Worm (Caenorhabditis elegans): Measurements from ENCODE around the gene cdc-25.2.

DNA sequence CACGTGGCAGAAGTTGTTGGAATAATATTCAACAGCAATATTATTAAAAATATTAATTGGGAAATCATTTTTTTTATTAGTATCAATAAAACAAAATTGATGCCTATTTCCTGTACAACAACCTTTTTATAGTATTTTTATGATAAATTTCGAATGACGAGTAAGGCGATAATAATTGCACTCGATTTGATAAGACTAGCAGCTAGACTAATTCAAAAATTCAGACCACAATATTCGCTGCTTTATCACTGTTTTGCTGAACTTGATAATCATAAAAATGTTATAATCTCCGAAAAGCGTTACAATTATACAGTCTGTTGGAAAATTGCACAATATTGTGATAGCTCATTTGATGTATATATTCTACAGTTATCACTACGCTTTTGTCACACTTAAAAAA, 21.2 kb upstream of the cdc-25.2 start, which contains the start of gene oac-32:
- TF ChIP-seq nhr-12 (tag; optimal IDR thresholded peaks at IDR 0.05) (no peak), snpc-4 (tag; optimal IDR thresholded peaks at IDR 0.05) (no peak), ztf-11 (tag; optimal IDR thresholded peaks at IDR 0.05) (no peak), pha-4 (tag; optimal IDR thresholded peaks at IDR 0.05) (no peak), nhr-237 (tag; optimal IDR thresholded peaks at IDR 0.05) (no peak), unc-39 (tag; optimal IDR thresholded peaks at IDR 0.05) (no peak), unc-62 (GFP tag; optimal IDR thresholded peaks at IDR 0.05) (no peak), unc-120 (tag; optimal IDR thresholded peaks at IDR 0.05; ENCODE audit: poor library complexity, severe bottlenecking) (no peak), elt-3 (tag; optimal IDR thresholded peaks at IDR 0.05) (no peak)

Data from whole organism, mixed stage, embryonic.